Fruit fly (Drosophila melanogaster) whole organism, pupa: ENCODE measurements around the gene CG4382.
A peak's percentile ranks its signal among the peaks of the same experiment; 100 is the strongest.

ENCODE experiments used
- CG10348 ChIP-seq: fragments of 200-800 bp; sonication (Bioruptor generic); IDR thresholded peaks from 2 replicates; pipeline ENCODE4 v1.3.6; 2022; ENCODE audit warnings: missing biosample characterization, missing genetic modification characterization
- CG12605 ChIP-seq: fragments of 200-800 bp; sonication (Bioruptor generic); IDR thresholded peaks from 2 replicates; pipeline ENCODE4 v1.3.6; 2022; ENCODE audit warnings: missing biosample characterization, missing genetic modification characterization
- CG13204 ChIP-seq: fragments of 200-800 bp; sonication (Bioruptor generic); optimal IDR thresholded peaks from 2 replicates; lab custom pipeline; 2018; ENCODE audit warnings: missing biosample characterization, mild to moderate bottlenecking, missing genetic modification characterization, moderate library complexity
- CG4496 ChIP-seq: fragments of 200-800 bp; sonication (Bioruptor generic); IDR thresholded peaks from 3 replicates; pipeline ENCODE4 v1.3.6; 2022; ENCODE audit warnings: missing biosample characterization, missing genetic modification characterization
- CG8159 ChIP-seq: fragments of 200-800 bp; sonication (Bioruptor generic); optimal IDR thresholded peaks from 3 replicates; lab custom pipeline; 2018; ENCODE audit warnings: missing biosample characterization, mild to moderate bottlenecking, missing genetic modification characterization, moderate library complexity
- CG8301 ChIP-seq: fragments of 200-800 bp; sonication (Bioruptor generic); optimal IDR thresholded peaks from 2 replicates; lab custom pipeline; 2018; ENCODE audit warnings: missing biosample characterization, mild to moderate bottlenecking, missing genetic modification characterization
- CG9948 ChIP-seq: fragments of 200-800 bp; sonication (Bioruptor generic); optimal IDR thresholded peaks from 2 replicates; lab custom pipeline; 2018; ENCODE audit warnings: missing biosample characterization, mild to moderate bottlenecking, missing genetic modification characterization, moderate library complexity
- D1 ChIP-seq: fragments of 200-800 bp; sonication (Bioruptor generic); optimal IDR thresholded peaks from 2 replicates; lab custom pipeline; 2018; ENCODE audit warnings: missing biosample characterization, mild to moderate bottlenecking, missing genetic modification characterization, moderate library complexity
- EcR ChIP-seq: fragments of 200-800 bp; sonication (Bioruptor generic); optimal IDR thresholded peaks from 3 replicates; lab custom pipeline; 2019; ENCODE audit warnings: missing biosample characterization, missing genetic modification characterization, mild to moderate bottlenecking, moderate library complexity, missing genetic modification reagents
- Ets98B ChIP-seq: fragments of 200-800 bp; sonication (Bioruptor generic); IDR thresholded peaks from 2 replicates; pipeline ENCODE4 v1.3.6; 2022; ENCODE audit warnings: missing biosample characterization, missing genetic modification characterization
- Pif1A ChIP-seq: fragments of 200-800 bp; sonication (Bioruptor generic); optimal IDR thresholded peaks from 3 replicates; lab custom pipeline; 2016; ENCODE audit warnings: missing biosample characterization, missing genetic modification characterization
- Pif1B ChIP-seq: fragments of 200-800 bp; sonication (Bioruptor generic); optimal IDR thresholded peaks from 3 replicates; lab custom pipeline; 2016; ENCODE audit warnings: missing biosample characterization, missing genetic modification characterization
- fd96Ca ChIP-seq: fragments of 200-800 bp; sonication (Bioruptor generic); IDR thresholded peaks from 3 replicates; pipeline ENCODE4 v1.3.6; 2022; ENCODE audit warnings: missing biosample characterization, missing genetic modification characterization
- gl ChIP-seq: fragments of 200-800 bp; sonication (Bioruptor generic); optimal IDR thresholded peaks from 2 replicates; lab custom pipeline; 2018; ENCODE audit warnings: missing biosample characterization, mild to moderate bottlenecking, missing genetic modification characterization

DNA sequence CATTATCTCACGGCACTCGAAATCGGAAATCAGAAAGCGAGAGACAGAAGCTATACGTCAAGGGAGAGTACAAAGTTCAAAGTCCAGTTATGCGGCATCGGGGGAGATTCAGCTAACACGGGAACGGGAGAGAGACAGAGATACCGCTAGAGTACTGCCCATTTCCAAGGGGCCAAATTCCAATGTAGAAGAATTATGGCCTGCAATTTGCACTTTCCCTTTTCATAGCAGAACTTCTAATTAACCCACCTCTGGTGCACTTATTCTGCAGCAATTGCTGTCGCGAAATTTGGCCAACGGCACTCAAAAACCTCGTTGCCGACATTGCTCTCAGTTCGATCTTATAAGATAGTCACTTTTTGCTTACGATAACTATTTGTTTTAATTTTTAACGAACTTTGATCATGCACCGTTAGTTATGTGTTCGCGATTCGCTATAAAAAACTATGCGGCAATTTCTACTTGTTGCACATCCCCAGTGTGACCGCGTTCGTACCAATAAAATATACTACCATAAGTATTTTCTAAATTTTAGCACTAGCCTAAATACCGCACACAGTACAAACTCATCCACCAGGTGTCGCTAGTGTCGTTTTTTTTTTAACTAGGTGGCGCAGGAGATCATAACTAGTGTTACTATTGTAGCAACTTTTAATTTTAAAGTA is 24.3 kb downstream of the CG4382 start, which contains the start of gene Mtpalpha:
- TF ChIP-seq CG8301 (tag; lab: Kevin White, UChicago) (peak; percentile 95), Pif1B (GFP tag; lab: Kevin White, UChicago) (peak; percentile 91), CG4496 (GFP tag; lab: Robert Waterston, UW) (peak; percentile 96), D1 (tag; lab: Kevin White, UChicago) (peak; percentile 13), CG8159 (peak; percentile 80), CG12605 (GFP tag; lab: Robert Waterston, UW) (peak; percentile 95), CG10348 (no peak), fd96Ca (GFP tag; lab: Robert Waterston, UW) (peak; percentile 85), CG9948 (tag; lab: Kevin White, UChicago) (peak; percentile 68), EcR (GFP tag; lab: Kevin White, UChicago) (peak; percentile 33), Pif1A (GFP tag; lab: Kevin White, UChicago) (peak; percentile 95), Ets98B (GFP tag; lab: Robert Waterston, UW) (peak; percentile 92), CG13204 (GFP tag; lab: Kevin White, UChicago) (peak; percentile 99), gl (peak; percentile 99)
